Worm (Caenorhabditis elegans) whole organism, mixed stage, embryonic: ENCODE measurements around the gene daao-1.
A peak's percentile ranks its signal among the peaks of the same experiment; 100 is the strongest.

ENCODE experiments used
- M03D4.4 ChIP-seq: sonication (generic microtip); optimal IDR thresholded peaks from 2 replicates; lab custom pipeline; 2017; ENCODE audit warnings: mild to moderate bottlenecking, missing genetic modification characterization, missing compliant biosample characterization
- bed-3 ChIP-seq: fragments of 200-800 bp; sonication (Bioruptor generic); optimal IDR thresholded peaks from 3 replicates; lab custom pipeline; 2018; ENCODE audit warnings: mild to moderate bottlenecking, missing genetic modification characterization, moderate library complexity, missing compliant biosample characterization
- blmp-1 ChIP-seq: fragments of 150-350 bp; optimal IDR thresholded peaks from 2 replicates; lab custom pipeline; 2014; ENCODE audit warnings: missing biosample characterization, missing genetic modification characterization
- ceh-39 ChIP-seq: fragments of 150-350 bp; optimal IDR thresholded peaks from 2 replicates; lab custom pipeline; 2014; ENCODE audit warnings: missing biosample characterization, missing genetic modification characterization
- ceh-43 ChIP-seq: fragments of 200-800 bp; sonication (Bioruptor generic); optimal IDR thresholded peaks from 2 replicates; lab custom pipeline; 2018; ENCODE audit warnings: mild to moderate bottlenecking, missing genetic modification characterization, moderate library complexity, missing compliant biosample characterization
- ceh-83 ChIP-seq: fragments of 200-800 bp; sonication (Bioruptor generic); optimal IDR thresholded peaks from 2 replicates; lab custom pipeline; 2018; ENCODE audit warnings: mild to moderate bottlenecking, missing genetic modification characterization, missing compliant biosample characterization
- ces-1 ChIP-seq: fragments of 150-350 bp; optimal IDR thresholded peaks from 2 replicates; lab custom pipeline; 2014; ENCODE audit warnings: missing biosample characterization, missing genetic modification reagents, missing genetic modification characterization
- cnd-1 ChIP-seq: fragments of 200-800 bp; sonication (Bioruptor generic); optimal IDR thresholded peaks from 2 replicates; lab custom pipeline; 2018; ENCODE audit warnings: mild to moderate bottlenecking, missing genetic modification characterization, missing compliant biosample characterization
- drap-1 ChIP-seq: fragments of 200-800 bp; sonication (Bioruptor generic); optimal IDR thresholded peaks from 3 replicates; lab custom pipeline; 2018; ENCODE audit warnings: mild to moderate bottlenecking, missing genetic modification characterization, missing compliant biosample characterization
- elt-1 ChIP-seq: sonication (generic microtip); optimal IDR thresholded peaks from 2 replicates; lab custom pipeline; 2017; ENCODE audit warnings: missing genetic modification characterization, mild to moderate bottlenecking, missing compliant biosample characterization, antibody characterized with exemption, moderate library complexity, borderline replicate concordance; ENCODE audit not compliant: insufficient read depth
- elt-3 ChIP-seq: fragments of 150-350 bp; optimal IDR thresholded peaks from 2 replicates; lab custom pipeline; 2014; ENCODE audit warnings: missing biosample characterization, missing genetic modification characterization
- flh-1 ChIP-seq: fragments of 200-800 bp; sonication (Bioruptor generic); optimal IDR thresholded peaks from 2 replicates; lab custom pipeline; 2018; ENCODE audit warnings: mild to moderate bottlenecking, missing genetic modification characterization, moderate library complexity, missing compliant biosample characterization
- ham-2 ChIP-seq: fragments of 200-800 bp; sonication (Bioruptor generic); optimal IDR thresholded peaks from 2 replicates; lab custom pipeline; 2018; ENCODE audit warnings: mild to moderate bottlenecking, missing genetic modification characterization, missing compliant biosample characterization
- hlh-1 ChIP-seq: fragments of 150-350 bp; optimal IDR thresholded peaks from 2 replicates; lab custom pipeline; 2014; ENCODE audit warnings: missing biosample characterization, missing genetic modification reagents, missing genetic modification characterization
- lin-13 ChIP-seq: fragments of 150-350 bp; optimal IDR thresholded peaks from 2 replicates; lab custom pipeline; 2014; ENCODE audit warnings: missing biosample characterization, missing genetic modification characterization
- lin-32 ChIP-seq: fragments of 200-800 bp; sonication (Bioruptor generic); optimal IDR thresholded peaks from 2 replicates; lab custom pipeline; 2018; ENCODE audit warnings: mild to moderate bottlenecking, missing genetic modification characterization, missing compliant biosample characterization
- lsy-2 ChIP-seq: fragments of 150-350 bp; optimal IDR thresholded peaks from 2 replicates; lab custom pipeline; 2014; ENCODE audit warnings: missing biosample characterization, missing genetic modification characterization
- mab-5 ChIP-seq: fragments of 150-350 bp; optimal IDR thresholded peaks from 2 replicates; lab custom pipeline; 2014; ENCODE audit warnings: missing biosample characterization, missing genetic modification characterization
- mep-1 ChIP-seq: fragments of 150-350 bp; optimal IDR thresholded peaks from 2 replicates; lab custom pipeline; 2017; ENCODE audit warnings: missing biosample characterization, missing genetic modification reagents, missing genetic modification characterization, inconsistent platforms
- mls-2 ChIP-seq: sonication (generic microtip); optimal IDR thresholded peaks from 2 replicates; lab custom pipeline; 2016; ENCODE audit warnings: mild to moderate bottlenecking, missing genetic modification characterization, moderate library complexity, missing compliant biosample characterization
- nhr-12 ChIP-seq: fragments of 150-350 bp; optimal IDR thresholded peaks from 2 replicates; lab custom pipeline; 2014; ENCODE audit warnings: missing biosample characterization, missing genetic modification characterization
- nhr-2 ChIP-seq: fragments of 150-350 bp; optimal IDR thresholded peaks from 2 replicates; lab custom pipeline; 2014; ENCODE audit warnings: missing biosample characterization, missing genetic modification characterization
- nhr-237 ChIP-seq: fragments of 150-350 bp; optimal IDR thresholded peaks from 2 replicates; lab custom pipeline; 2014; ENCODE audit warnings: missing biosample characterization, missing genetic modification characterization
- nhr-28 ChIP-seq: fragments of 150-350 bp; optimal IDR thresholded peaks from 2 replicates; lab custom pipeline; 2014; ENCODE audit warnings: missing biosample characterization, missing genetic modification characterization
- nhr-76 ChIP-seq: sonication (generic microtip); optimal IDR thresholded peaks from 2 replicates; lab custom pipeline; 2017; ENCODE audit warnings: missing biosample characterization, missing genetic modification characterization
- pha-4 ChIP-seq: fragments of 150-350 bp; optimal IDR thresholded peaks from 2 replicates; lab custom pipeline; 2018; ENCODE audit warnings: missing biosample characterization, missing genetic modification reagents, missing genetic modification characterization
- sem-2 ChIP-seq: fragments of 200-800 bp; sonication (Bioruptor generic); optimal IDR thresholded peaks from 2 replicates; lab custom pipeline; 2018; ENCODE audit warnings: mild to moderate bottlenecking, missing genetic modification characterization, missing compliant biosample characterization
- snpc-4 ChIP-seq: fragments of 150-350 bp; optimal IDR thresholded peaks from 2 replicates; lab custom pipeline; 2014; ENCODE audit warnings: missing biosample characterization, missing genetic modification characterization
- sptf-1 ChIP-seq: sonication (generic microtip); optimal IDR thresholded peaks from 2 replicates; lab custom pipeline; 2017; ENCODE audit warnings: mild to moderate bottlenecking, missing genetic modification characterization, moderate library complexity, missing compliant biosample characterization
- tbx-8 ChIP-seq: fragments of 200-800 bp; sonication (Bioruptor generic); optimal IDR thresholded peaks from 2 replicates; lab custom pipeline; 2018; ENCODE audit warnings: mild to moderate bottlenecking, missing genetic modification characterization, moderate library complexity, missing compliant biosample characterization
- unc-120 ChIP-seq: sonication (generic microtip); optimal IDR thresholded peaks from 2 replicates; lab custom pipeline; 2017; ENCODE audit warnings: missing genetic modification characterization, missing compliant biosample characterization; ENCODE audit not compliant: poor library complexity, severe bottlenecking
- unc-39 ChIP-seq: fragments of 150-350 bp; optimal IDR thresholded peaks from 2 replicates; lab custom pipeline; 2014; ENCODE audit warnings: missing biosample characterization, missing genetic modification characterization
- unc-62 ChIP-seq: fragments of 150-350 bp; optimal IDR thresholded peaks from 2 replicates; lab custom pipeline; 2014; ENCODE audit warnings: missing biosample characterization, missing genetic modification reagents, missing genetic modification characterization
- zip-8 ChIP-seq: fragments of 150-350 bp; optimal IDR thresholded peaks from 2 replicates; lab custom pipeline; 2014; ENCODE audit warnings: missing biosample characterization, missing genetic modification characterization
- ztf-11 ChIP-seq: fragments of 150-350 bp; optimal IDR thresholded peaks from 2 replicates; lab custom pipeline; 2014; ENCODE audit warnings: missing biosample characterization, missing genetic modification characterization

Gene daao-1

ce11 chrIV:2639666-2640273, 25.8 kb downstream of the daao-1 start:
- TF ChIP-seq nhr-2 (tag; lab: Kevin White, UChicago), result peak; percentile 90
- no peak for TF ChIP-seq elt-1 (tag; lab: Kevin White, UChicago)
- TF ChIP-seq cnd-1, result peak; percentile 11
- TF ChIP-seq sem-2 (GFP tag; lab: Kevin White, UChicago), result peak; percentile 58
- peak; percentile 7 for TF ChIP-seq tbx-8
- no peak for TF ChIP-seq nhr-76
- no peak for TF ChIP-seq unc-39 (tag; lab: Kevin White, UChicago)
- no peak for TF ChIP-seq ces-1 (GFP tag; lab: Kevin White, UChicago)
- TF ChIP-seq ham-2 (GFP tag; lab: Kevin White, UChicago), result peak; percentile 35
- no peak for TF ChIP-seq elt-3 (tag; lab: Kevin White, UChicago)
- no peak for TF ChIP-seq hlh-1
- TF ChIP-seq nhr-28 (tag; lab: Kevin White, UChicago), result no peak
- no peak for TF ChIP-seq ztf-11 (tag; lab: Kevin White, UChicago)
- peak; percentile 52 for TF ChIP-seq M03D4.4 (tag; lab: Kevin White, UChicago)
- TF ChIP-seq mab-5 (tag; lab: Kevin White, UChicago), result no peak
- TF ChIP-seq lin-32 (GFP tag; lab: Kevin White, UChicago), result peak; percentile 19
- TF ChIP-seq flh-1, result peak; percentile 13
- TF ChIP-seq lin-13 (tag; lab: Kevin White, UChicago), result no peak
- no peak for TF ChIP-seq snpc-4
- peak; percentile 72 for TF ChIP-seq ceh-83 (GFP tag; lab: Kevin White, UChicago)
- TF ChIP-seq unc-62 (GFP tag; lab: Kevin White, UChicago), result no peak
- no peak for TF ChIP-seq pha-4
- TF ChIP-seq unc-120 (tag; lab: Kevin White, UChicago), result peak; percentile 49
- TF ChIP-seq lsy-2, result no peak
- peak; percentile 50 for TF ChIP-seq bed-3 (GFP tag; lab: Kevin White, UChicago)
- no peak for TF ChIP-seq blmp-1 (tag; lab: Kevin White, UChicago)
- no peak for TF ChIP-seq nhr-12 (tag; lab: Kevin White, UChicago)
- no peak for TF ChIP-seq nhr-237
- TF ChIP-seq mep-1 (tag; lab: Kevin White, UChicago), result no peak
- TF ChIP-seq ceh-43 (GFP tag; lab: Kevin White, UChicago), result no peak
- TF ChIP-seq mls-2 (tag; lab: Kevin White, UChicago), result peak; percentile 59
- TF ChIP-seq drap-1, result peak; percentile 25
- TF ChIP-seq ceh-39 (tag; lab: Kevin White, UChicago), result no peak
- peak; percentile 83 for TF ChIP-seq sptf-1 (tag; lab: Kevin White, UChicago)
- TF ChIP-seq zip-8 (tag; lab: Kevin White, UChicago), result peak; percentile 90

ce11 chrIV:2640950-2641349, 27.0 kb downstream of the daao-1 start, which contains the start of the genes mdf-2 and nduv-3:
TSS of gene mdf-2 (minus strand) at chrIV:2641125.
TSS of gene nduv-3 (plus strand) at chrIV:2641310.
- no peak for TF ChIP-seq nhr-2 (tag; lab: Kevin White, UChicago)
- no peak for TF ChIP-seq nhr-28 (tag; lab: Kevin White, UChicago)
- TF ChIP-seq ces-1 (GFP tag; lab: Kevin White, UChicago), result peak; percentile 83
- TF ChIP-seq blmp-1 (tag; lab: Kevin White, UChicago), result no peak
- peak; percentile 75 for TF ChIP-seq ceh-39 (tag; lab: Kevin White, UChicago)
- TF ChIP-seq snpc-4, result no peak
- TF ChIP-seq cnd-1, result no peak
- TF ChIP-seq unc-120 (tag; lab: Kevin White, UChicago), result no peak
- no peak for TF ChIP-seq tbx-8
- peak; percentile 61 for TF ChIP-seq mep-1 (tag; lab: Kevin White, UChicago)
- no peak for TF ChIP-seq lin-32 (GFP tag; lab: Kevin White, UChicago)
- TF ChIP-seq nhr-76, result no peak
- TF ChIP-seq lsy-2, result peak; percentile 78
- TF ChIP-seq drap-1, result no peak
- TF ChIP-seq lin-13 (tag; lab: Kevin White, UChicago), result peak; percentile 82
- TF ChIP-seq ceh-83 (GFP tag; lab: Kevin White, UChicago), result no peak
- no peak for TF ChIP-seq elt-3 (tag; lab: Kevin White, UChicago)
- TF ChIP-seq pha-4, result peak; percentile 74
- peak; percentile 30 for TF ChIP-seq nhr-237
- no peak for TF ChIP-seq ceh-43 (GFP tag; lab: Kevin White, UChicago)

- TF ChIP-seq sem-2 (GFP tag; lab: Kevin White, UChicago) (no peak), hlh-1 (no peak), ceh-83 (GFP tag; lab: Kevin White, UChicago) (no peak), elt-3 (tag; lab: Kevin White, UChicago) (no peak), snpc-4 (no peak), lin-32 (GFP tag; lab: Kevin White, UChicago) (no peak), ceh-43 (GFP tag; lab: Kevin White, UChicago) (no peak), zip-8 (tag; lab: Kevin White, UChicago) (no peak), unc-39 (tag; lab: Kevin White, UChicago) (no peak), nhr-28 (tag; lab: Kevin White, UChicago) (no peak), unc-62 (GFP tag; lab: Kevin White, UChicago) (no peak), mep-1 (tag; lab: Kevin White, UChicago) (no peak), pha-4 (no peak), lsy-2 (no peak)
These were observed 28.1 kb downstream of the daao-1 start for ce11 chrIV:2642054-2642453.
